Worm (Caenorhabditis elegans): Measurements from ENCODE around the gene ZC250.5.

ZC250.5 gene

DNA sequence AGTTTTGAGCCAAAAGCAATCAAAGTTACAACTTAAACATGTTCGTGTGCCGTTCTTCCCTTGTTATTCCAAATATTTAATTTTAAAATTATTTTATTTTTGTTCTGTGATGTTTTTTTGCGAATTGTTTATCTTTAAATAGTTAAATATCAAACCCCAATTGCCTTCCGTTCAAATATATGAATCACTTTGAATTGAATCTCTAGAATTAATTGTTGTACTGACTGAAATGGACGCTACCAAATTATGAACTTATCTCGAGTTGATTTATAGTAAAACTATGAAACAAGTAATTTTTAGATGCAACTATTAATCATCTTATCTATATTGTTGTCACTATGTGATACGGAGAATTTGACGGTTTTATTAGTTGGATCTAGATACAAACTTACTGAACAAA lies 13.5 kb upstream of the ZC250.5 start, which contains the start of gene ZC250.2:
ZC250.2 (plus strand) TSS at position 301 of the 400 bp plus-strand sequence.
- no peak for TF ChIP-seq fkh-10 (GFP tag; optimal IDR thresholded peaks at IDR 0.05)
- no peak for TF ChIP-seq mml-1 (tag; optimal IDR thresholded peaks at IDR 0.05)
- TF ChIP-seq pha-4 (tag; optimal IDR thresholded peaks at IDR 0.05), result no peak
- no peak for TF ChIP-seq ceh-28 (tag; optimal IDR thresholded peaks at IDR 0.05)
- TF ChIP-seq nhr-25 (tag; optimal IDR thresholded peaks at IDR 0.05), result no peak
- TF ChIP-seq nhr-77 (tag; optimal IDR thresholded peaks at IDR 0.05), result no peak
- TF ChIP-seq lin-15B (tag; optimal IDR thresholded peaks at IDR 0.05), result no peak
- TF ChIP-seq aly-2 (tag; optimal IDR thresholded peaks at IDR 0.05), result no peak
- TF ChIP-seq nhr-28 (tag; optimal IDR thresholded peaks at IDR 0.05), result no peak
- TF ChIP-seq lsy-12 (tag; optimal IDR thresholded peaks at IDR 0.05), result no peak
- TF ChIP-seq nhr-23 (tag; optimal IDR thresholded peaks at IDR 0.05), result no peak
- no peak for TF ChIP-seq nhr-43 (tag; optimal IDR thresholded peaks at IDR 0.05; ENCODE audit: poor library complexity, severe bottlenecking)
- TF ChIP-seq eor-1 (tag; optimal IDR thresholded peaks at IDR 0.05), result no peak
- no peak for TF ChIP-seq lin-39 (tag; optimal IDR thresholded peaks at IDR 0.05)
- no peak for TF ChIP-seq daf-12 (tag; optimal IDR thresholded peaks at IDR 0.05)
- TF ChIP-seq pqm-1 (tag; optimal IDR thresholded peaks at IDR 0.05), result no peak
- TF ChIP-seq nfya-1 (tag; optimal IDR thresholded peaks at IDR 0.05; ENCODE audit: insufficient read depth), result no peak
- no peak for TF ChIP-seq hmg-11 (tag; optimal IDR thresholded peaks at IDR 0.05)

DNA sequence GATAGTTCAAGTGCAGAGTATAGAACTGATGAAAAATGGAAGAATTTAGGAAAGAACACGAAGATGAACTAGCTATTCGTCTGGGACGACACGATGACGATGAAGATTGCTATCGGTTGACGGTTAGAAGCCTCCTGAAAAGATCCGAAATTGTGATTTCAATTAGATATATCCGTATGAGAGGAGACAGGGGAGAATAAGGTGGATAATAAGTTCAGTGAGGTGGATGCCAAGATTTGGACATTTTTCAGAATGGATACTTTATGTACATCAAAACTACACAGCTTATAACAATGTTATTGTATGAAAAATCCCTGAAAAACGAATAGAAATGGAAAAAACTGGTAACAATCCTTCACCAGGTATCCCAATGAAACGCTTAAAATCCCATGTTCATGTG lies 7.4 kb upstream of the ZC250.5 start, which contains the start of gene nstp-3:
nstp-3 (minus strand) TSS at position 101 of the 400 bp plus-strand sequence.
- TF ChIP-seq nhr-28 (tag; optimal IDR thresholded peaks at IDR 0.05), result no peak
- no peak for TF ChIP-seq unc-62 (GFP tag; optimal IDR thresholded peaks at IDR 0.05)
- no peak for TF ChIP-seq nhr-11 (tag; optimal IDR thresholded peaks at IDR 0.05)
- TF ChIP-seq nhr-77 (tag; optimal IDR thresholded peaks at IDR 0.05), result no peak
- TF ChIP-seq nhr-23 (tag; optimal IDR thresholded peaks at IDR 0.05), result no peak
- no peak for TF ChIP-seq egl-27 (tag; optimal IDR thresholded peaks at IDR 0.05)
- no peak for TF ChIP-seq eor-1 (tag; optimal IDR thresholded peaks at IDR 0.05)
- TF ChIP-seq mml-1 (tag; optimal IDR thresholded peaks at IDR 0.05), result no peak
- TF ChIP-seq nfya-1 (tag; optimal IDR thresholded peaks at IDR 0.05; ENCODE audit: insufficient read depth), result no peak
- TF ChIP-seq ceh-82 (tag; optimal IDR thresholded peaks at IDR 0.05), result no peak

DNA sequence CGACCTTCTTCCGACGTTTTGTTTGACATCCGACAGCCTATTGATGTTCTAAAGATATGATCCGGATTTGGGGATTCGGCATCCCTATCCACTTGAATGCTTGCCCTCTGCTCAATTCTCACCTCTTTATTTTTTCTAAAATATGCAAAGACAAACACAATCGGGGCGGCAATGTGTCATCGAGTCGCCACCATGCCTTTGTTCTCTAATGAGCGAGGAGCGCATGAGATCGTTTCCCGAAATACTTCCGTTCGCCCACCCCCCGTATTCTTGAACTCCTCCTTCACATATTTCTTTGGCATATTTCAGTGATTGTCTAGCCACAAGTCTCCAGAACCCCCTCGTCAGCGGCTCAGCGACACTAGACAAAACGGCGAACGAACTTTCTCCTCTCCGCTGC lies 6.2 kb upstream of the ZC250.5 start, which contains the start of gene cyn-17:
cyn-17 (plus strand) TSS at position 301 of the 400 bp plus-strand sequence.
- TF ChIP-seq tbx-2 (tag; optimal IDR thresholded peaks at IDR 0.05) (no peak), egl-5 (tag; optimal IDR thresholded peaks at IDR 0.05) (no peak), ZK546.5 (tag; optimal IDR thresholded peaks at IDR 0.05) (no peak), nhr-77 (tag; optimal IDR thresholded peaks at IDR 0.05) (no peak), ztf-4 (tag; optimal IDR thresholded peaks at IDR 0.05) (no peak), ztf-11 (tag; optimal IDR thresholded peaks at IDR 0.05) (no peak), nhr-76 (tag; optimal IDR thresholded peaks at IDR 0.05) (no peak), lsy-12 (tag; optimal IDR thresholded peaks at IDR 0.05) (no peak), nhr-25 (tag; optimal IDR thresholded peaks at IDR 0.05) (no peak), ceh-82 (tag; optimal IDR thresholded peaks at IDR 0.05) (no peak), eor-1 (tag; optimal IDR thresholded peaks at IDR 0.05) (no peak), ceh-9 (tag; optimal IDR thresholded peaks at IDR 0.05) (no peak), elt-1 (tag; optimal IDR thresholded peaks at IDR 0.05) (no peak), fkh-10 (GFP tag; optimal IDR thresholded peaks at IDR 0.05) (no peak), lin-15B (tag; optimal IDR thresholded peaks at IDR 0.05) (no peak), unc-62 (GFP tag; optimal IDR thresholded peaks at IDR 0.05) (no peak)

DNA sequence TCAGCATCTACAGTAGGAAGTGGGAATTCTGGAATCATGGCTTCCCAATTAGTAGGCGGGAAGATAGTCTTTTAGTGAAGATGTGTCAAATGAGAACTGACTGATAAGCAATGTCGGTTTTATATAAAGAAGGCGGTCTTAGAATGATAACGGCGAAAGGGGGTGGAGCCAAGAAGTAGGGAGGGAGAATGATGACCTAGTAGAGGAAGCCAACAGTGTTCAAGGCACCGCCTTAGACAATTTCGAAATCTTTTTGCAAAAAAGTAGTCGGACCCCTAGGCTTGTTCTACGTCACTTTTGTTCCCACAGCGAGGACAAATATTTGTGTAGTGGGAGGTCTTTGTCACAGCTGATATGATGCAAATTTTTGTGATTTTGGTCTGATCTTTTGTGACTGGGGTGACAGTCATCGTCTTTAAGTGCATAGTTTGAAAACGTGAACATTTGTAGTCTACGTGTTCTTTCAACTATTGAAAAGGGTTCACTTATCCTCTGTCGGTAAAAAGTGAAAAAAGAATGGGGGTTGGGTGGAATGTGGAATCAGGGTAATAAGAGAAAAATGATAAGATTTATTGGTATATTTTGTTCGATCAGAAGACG lies 7.6 kb downstream of the ZC250.5 start, which contains the start of gene ZC250.4:
ZC250.4 (minus strand) TSS at position 78 of the 600 bp plus-strand sequence.
- no peak for TF ChIP-seq lin-15B (tag; optimal IDR thresholded peaks at IDR 0.05)
- peak; percentile 82 for TF ChIP-seq elt-2 (tag; optimal IDR thresholded peaks at IDR 0.05)
- TF ChIP-seq fkh-2 (tag; optimal IDR thresholded peaks at IDR 0.05), result no peak
- no peak for TF ChIP-seq ceh-9 (tag; optimal IDR thresholded peaks at IDR 0.05)

DNA sequence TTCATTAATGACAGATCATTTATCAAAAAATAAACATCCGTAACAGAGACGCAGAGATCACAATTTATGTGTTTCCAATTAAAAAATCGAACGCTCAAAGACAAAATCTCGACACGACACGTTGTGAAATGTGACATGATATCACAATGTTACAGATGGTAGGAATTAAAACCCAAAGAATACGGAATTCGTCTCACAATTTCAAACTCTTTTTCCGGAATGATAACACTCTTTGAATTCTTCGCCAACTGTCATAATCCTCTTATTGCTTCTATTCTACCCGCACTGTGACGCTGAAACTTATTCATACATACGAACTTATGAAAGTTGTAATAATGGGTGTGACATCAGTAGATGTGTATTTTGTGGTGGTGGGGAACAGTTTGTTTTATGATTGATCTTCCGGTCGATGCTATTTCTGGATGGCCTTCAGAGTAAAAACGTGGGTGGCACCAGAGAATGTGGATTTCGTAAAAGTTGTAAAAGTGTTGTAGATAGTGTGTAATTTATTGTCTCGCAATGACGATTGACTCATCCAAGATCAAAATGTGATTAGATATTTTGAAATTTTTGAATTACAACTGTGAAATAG lies 11.0 kb downstream of the ZC250.5 start:
- peak; percentile 81 for TF ChIP-seq elt-2 (tag; optimal IDR thresholded peaks at IDR 0.05)
- no peak for TF ChIP-seq tbx-2 (tag; optimal IDR thresholded peaks at IDR 0.05)

Data from whole organism, L3 larva.